Worm (Caenorhabditis elegans) whole organism, young adult: ENCODE data around the gene ufd-1.

Experiments used
- ama-1 ChIP-seq, 3 experiments: fragments of 150-350 bp in 1 of 3; sonication (generic microtip) in 2 of 3; optimal IDR thresholded peaks; 2 replicates each; lab custom pipeline; 2014 to 2018; ENCODE audit warnings: missing biosample characterization in 2 of 3, missing genetic modification characterization in 2 of 3, missing genetic modification reagents in 2 of 3
- ccch-3 ChIP-seq: fragments of 200-800 bp; sonication (Bioruptor generic); optimal IDR thresholded peaks from 2 replicates; lab custom pipeline; 2018; ENCODE audit warnings: mild to moderate bottlenecking, missing genetic modification characterization, missing compliant biosample characterization
- ceh-40 ChIP-seq: fragments of 200-800 bp; sonication (Bioruptor generic); IDR thresholded peaks from 2 replicates; pipeline ENCODE4 v1.3.6; 2022; ENCODE audit warnings: missing genetic modification characterization, missing compliant biosample characterization
- ceh-91 ChIP-seq: fragments of 200-800 bp; sonication (Bioruptor generic); IDR thresholded peaks from 2 replicates; pipeline ENCODE4 v1.3.6; 2022; ENCODE audit warnings: missing genetic modification reagents, missing genetic modification characterization, missing compliant biosample characterization
- mes-4 ChIP-seq: sonication (generic microtip); optimal IDR thresholded peaks from 2 replicates; lab custom pipeline; 2016; ENCODE audit warnings: missing genotype, missing genetic modification characterization, missing compliant biosample characterization
- repo-1 ChIP-seq: sonication (generic microtip); optimal IDR thresholded peaks from 2 replicates; lab custom pipeline; 2017; ENCODE audit warnings: mild to moderate bottlenecking, missing genetic modification characterization, missing compliant biosample characterization
- snpc-3.4 ChIP-seq: sonication (generic microtip); optimal IDR thresholded peaks from 2 replicates; lab custom pipeline; 2017; ENCODE audit warnings: missing genetic modification characterization, mild to moderate bottlenecking, missing compliant biosample characterization, antibody characterized with exemption, moderate library complexity, missing genotype, missing genetic modification reagents

- TF ChIP-seq mes-4 (no peak), ceh-91 (no peak), repo-1 (tag; lab: Kevin White, UChicago) (no peak), ama-1 (optimal IDR thresholded peaks at IDR 0.05; lab: Kevin White, UChicago) (no peak), ama-1 (GFP tag; optimal IDR thresholded peaks at IDR 0.05; lab: Kevin White, UChicago) (no peak), ceh-40 (no peak), ccch-3 (GFP tag; lab: Kevin White, UChicago) (no peak), snpc-3.4 (tag; lab: Kevin White, UChicago) (no peak)
Observed at ce11 chrIV:12364964-12365363, 34.3 kb upstream of the ufd-1 start.
